Worm (Caenorhabditis elegans) whole organism, L1 larva: ENCODE results near the gene ZK622.5.

Source experiments
- ama-1 ChIP-seq: fragments of 150-350 bp; optimal IDR thresholded peaks from 2 replicates; lab custom pipeline; 2014
- lin-13 ChIP-seq: fragments of 150-350 bp; optimal IDR thresholded peaks from 2 replicates; lab custom pipeline; 2014; ENCODE audit warnings: missing biosample characterization, missing genetic modification reagents, missing genetic modification characterization
- lir-3 ChIP-seq: sonication (generic microtip); optimal IDR thresholded peaks from 2 replicates; lab custom pipeline; 2016; ENCODE audit warnings: mild to moderate bottlenecking, missing genetic modification characterization, moderate library complexity, missing compliant biosample characterization; ENCODE audit not compliant: poor library complexity
- nhr-90 ChIP-seq: sonication (generic microtip); optimal IDR thresholded peaks from 2 replicates; lab custom pipeline; 2016; ENCODE audit warnings: mild to moderate bottlenecking, missing genetic modification characterization, missing compliant biosample characterization; ENCODE audit not compliant: poor library complexity

- TF ChIP-seq nhr-90 (tag; lab: Kevin White, UChicago) (peak; percentile 85), lin-13 (peak; percentile 73), ama-1 (lab: Kevin White, UChicago) (peak; percentile 39), lir-3 (tag; lab: Kevin White, UChicago) (peak; percentile 41)
These were observed 41.0 kb downstream of the ZK622.5 start for ce11 chrII:5330206-5330686.
